Comparison of ENCODE assay signal across 1 fruit fly cellular context in the genomic region with DNA sequence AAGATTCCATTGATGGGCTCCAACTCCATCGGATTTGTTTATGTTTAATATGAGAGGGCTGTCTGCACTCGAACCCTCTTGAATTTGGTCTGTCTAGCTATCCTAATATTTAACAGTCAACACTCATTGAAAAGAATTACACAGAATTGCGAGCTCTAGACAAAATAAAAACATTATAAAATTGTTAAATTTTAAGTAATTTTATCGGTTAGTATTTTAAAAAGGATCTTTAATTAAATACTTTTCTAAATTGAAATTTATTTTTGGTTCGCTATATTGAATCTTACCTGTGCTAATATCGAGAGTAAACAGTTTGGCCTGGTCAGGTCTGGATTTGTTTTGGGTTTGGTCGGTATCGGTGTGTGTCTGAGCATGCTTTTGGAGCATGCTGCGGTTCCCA.
TF ChIP-seq lines count a peak whose summit lies in the region.

No protein-coding gene starts in this region.

TF ChIP-seq in whole organism, embryonic, 481 proteins besides CTCF, POLR2A, EP300 and RAD21 (continued from another document and continues in another):
- TF ChIP-seq MESR4 (GFP tag; optimal IDR thresholded peaks at IDR 0.05; lab: Kevin White, UChicago): no peak
- TF ChIP-seq dimm (GFP tag; IDR thresholded peaks at IDR 0.05; lab: Robert Waterston, UW): peak; percentile 37; the same call in 1 of the 2 replicates
- no peak for TF ChIP-seq Dfd (GFP tag; optimal IDR thresholded peaks at IDR 0.05; lab: Kevin White, UChicago)
- peak; percentile 40 to 42 for TF ChIP-seq chif (GFP tag; optimal IDR thresholded peaks at IDR 0.05; lab: Kevin White, UChicago)
- peak in 1 of 3 experiments; percentile 43 for TF ChIP-seq lola (GFP tag; optimal IDR thresholded peaks at IDR 0.05; lab: Kevin White, UChicago)
- TF ChIP-seq ken (GFP tag; IDR thresholded peaks at IDR 0.05; lab: Robert Waterston, UW): peak; percentile 52; the same call in 1 of the 3 replicates
- peak; percentile 51 for TF ChIP-seq CG15601 (tag; optimal IDR thresholded peaks at IDR 0.05; lab: Kevin White, UChicago)
- TF ChIP-seq CG12942 (GFP tag; optimal IDR thresholded peaks at IDR 0.05; lab: Kevin White, UChicago): peak; percentile 29
- no peak for TF ChIP-seq sna (GFP tag; IDR thresholded peaks at IDR 0.05; lab: Robert Waterston, UW; ENCODE audit: partially characterized antibody)
- TF ChIP-seq Max (GFP tag; optimal IDR thresholded peaks at IDR 0.05; lab: Kevin White, UChicago): peak; percentile 66
- TF ChIP-seq org-1 (GFP tag; optimal IDR thresholded peaks at IDR 0.05; lab: Kevin White, UChicago): peak; percentile 27
- TF ChIP-seq CG4730 (GFP tag; IDR thresholded peaks at IDR 0.05; lab: Robert Waterston, UW): peak; percentile 64
- peak; percentile 44 for TF ChIP-seq CG10654 (GFP tag; optimal IDR thresholded peaks at IDR 0.05; lab: Kevin White, UChicago)
- no peak for TF ChIP-seq jing (GFP tag; optimal IDR thresholded peaks at IDR 0.05; lab: Kevin White, UChicago)
- peak; percentile 80 for TF ChIP-seq HLH3B (GFP tag; IDR thresholded peaks at IDR 0.05; lab: Robert Waterston, UW)
- no peak for TF ChIP-seq otp (GFP tag; IDR thresholded peaks at IDR 0.05; lab: Robert Waterston, UW)
- peak; percentile 83 for TF ChIP-seq lmd (GFP tag; IDR thresholded peaks at IDR 0.05; lab: Robert Waterston, UW)
- peak; percentile 69 for TF ChIP-seq CG18599 (GFP tag; optimal IDR thresholded peaks at IDR 0.05; lab: Kevin White, UChicago)
- TF ChIP-seq Bgb (GFP tag; IDR thresholded peaks at IDR 0.05; lab: Robert Waterston, UW; ENCODE audit: partially characterized antibody): no peak
- TF ChIP-seq Mad (GFP tag; optimal IDR thresholded peaks at IDR 0.05; lab: Kevin White, UChicago): peak; percentile 5
- TF ChIP-seq CG1602 (GFP tag; optimal IDR thresholded peaks at IDR 0.05; lab: Kevin White, UChicago): peak; percentile 45
- peak; percentile 64 for TF ChIP-seq CG12659 (GFP tag; optimal IDR thresholded peaks at IDR 0.05; lab: Kevin White, UChicago)
- TF ChIP-seq CG2678 (tag; optimal IDR thresholded peaks at IDR 0.05; lab: Kevin White, UChicago): peak; percentile 86
- peak; percentile 57 for TF ChIP-seq CG10209 (GFP tag; optimal IDR thresholded peaks at IDR 0.05; lab: Kevin White, UChicago)
- peak; percentile 75; the same call in 1 of the 2 replicates for TF ChIP-seq peb (GFP tag; IDR thresholded peaks at IDR 0.05; lab: Robert Waterston, UW)
- 0 out of 3 replicates have a peak, but pooled peaks have one; percentile 8 for TF ChIP-seq CG2199 (GFP tag; IDR thresholded peaks at IDR 0.05; lab: Robert Waterston, UW)
- peak; percentile 60 for TF ChIP-seq D19A (tag; optimal IDR thresholded peaks at IDR 0.05; lab: Kevin White, UChicago)
- TF ChIP-seq ERR (GFP tag; optimal IDR thresholded peaks at IDR 0.05; lab: Kevin White, UChicago): no peak
- peak; percentile 63; the same call in 2 of the 3 replicates for TF ChIP-seq so (GFP tag; IDR thresholded peaks at IDR 0.05; lab: Robert Waterston, UW)
- TF ChIP-seq fd102C (GFP tag; optimal IDR thresholded peaks at IDR 0.05; lab: Kevin White, UChicago): no peak
- peak; percentile 29 for TF ChIP-seq Hand (GFP tag; optimal IDR thresholded peaks at IDR 0.05; lab: Kevin White, UChicago)
- peak; percentile 86 for TF ChIP-seq Sox102F (GFP tag; optimal IDR thresholded peaks at IDR 0.05; lab: Kevin White, UChicago)
- TF ChIP-seq CG4328 (GFP tag; optimal IDR thresholded peaks at IDR 0.05; lab: Kevin White, UChicago): peak; percentile 29
- TF ChIP-seq inv (GFP tag; IDR thresholded peaks at IDR 0.05; lab: Robert Waterston, UW; ENCODE audit: partially characterized antibody): no peak
- TF ChIP-seq CG10959 (GFP tag; IDR thresholded peaks at IDR 0.05; lab: Robert Waterston, UW): peak; percentile 66; the same call in 1 of the 2 replicates
- no peak for TF ChIP-seq CG6654 (GFP tag; optimal IDR thresholded peaks at IDR 0.05; lab: Kevin White, UChicago)
- TF ChIP-seq CG7556 (GFP tag; optimal IDR thresholded peaks at IDR 0.05; lab: Kevin White, UChicago): peak; percentile 63
- TF ChIP-seq D19B (GFP tag; optimal IDR thresholded peaks at IDR 0.05; lab: Kevin White, UChicago): peak; percentile 24
- no peak for TF ChIP-seq CG12219 (GFP tag; optimal IDR thresholded peaks at IDR 0.05; lab: Kevin White, UChicago)
- TF ChIP-seq H2.0 (GFP tag; IDR thresholded peaks at IDR 0.05; lab: Robert Waterston, UW): peak; percentile 74
- peak; percentile 2 for TF ChIP-seq tx (GFP tag; optimal IDR thresholded peaks at IDR 0.05; lab: Kevin White, UChicago)
- TF ChIP-seq CG18764 (GFP tag; optimal IDR thresholded peaks at IDR 0.05; lab: Kevin White, UChicago): peak; percentile 3
- TF ChIP-seq CG31441 (GFP tag; IDR thresholded peaks at IDR 0.05; lab: Robert Waterston, UW): peak; percentile 71
- no peak for TF ChIP-seq CG30431 (GFP tag; optimal IDR thresholded peaks at IDR 0.05; lab: Kevin White, UChicago)
- TF ChIP-seq schlank (tag; optimal IDR thresholded peaks at IDR 0.05; lab: Kevin White, UChicago): peak; percentile 27
- TF ChIP-seq CG5180 (GFP tag; optimal IDR thresholded peaks at IDR 0.05; lab: Kevin White, UChicago): peak; percentile 30
- TF ChIP-seq trh (GFP tag; optimal IDR thresholded peaks at IDR 0.05; lab: Kevin White, UChicago): peak; percentile 20
- TF ChIP-seq corto (GFP tag; optimal IDR thresholded peaks at IDR 0.05; lab: Kevin White, UChicago): no peak
- TF ChIP-seq CG17361 (GFP tag; IDR thresholded peaks at IDR 0.05; lab: Robert Waterston, UW): peak; percentile 72
- peak; percentile 54 for TF ChIP-seq ssp (GFP tag; IDR thresholded peaks at IDR 0.05; lab: Robert Waterston, UW)
- TF ChIP-seq CG9609 (GFP tag; optimal IDR thresholded peaks at IDR 0.05; lab: Kevin White, UChicago): peak; percentile 6
- no peak for TF ChIP-seq Hey (tag; optimal IDR thresholded peaks at IDR 0.05; lab: Kevin White, UChicago)
- peak; percentile 64 for TF ChIP-seq Hsf (GFP tag; optimal IDR thresholded peaks at IDR 0.05; lab: Kevin White, UChicago)
- TF ChIP-seq CG15696 (tag; optimal IDR thresholded peaks at IDR 0.05; lab: Kevin White, UChicago): peak; percentile 61
- TF ChIP-seq CG8281 (tag; optimal IDR thresholded peaks at IDR 0.05; lab: Kevin White, UChicago): peak; percentile 7
- peak; percentile 57 for TF ChIP-seq gcm (GFP tag; optimal IDR thresholded peaks at IDR 0.05; lab: Kevin White, UChicago)
- TF ChIP-seq sqz (GFP tag; optimal IDR thresholded peaks at IDR 0.05; lab: Kevin White, UChicago): peak; percentile 13
- TF ChIP-seq fd64A (GFP tag; optimal IDR thresholded peaks at IDR 0.05; lab: Kevin White, UChicago): no peak
- TF ChIP-seq sima (GFP tag; optimal IDR thresholded peaks at IDR 0.05; lab: Kevin White, UChicago): no peak
- peak; percentile 15 for TF ChIP-seq Myb (GFP tag; optimal IDR thresholded peaks at IDR 0.05; lab: Kevin White, UChicago)
- peak; percentile 62 for TF ChIP-seq klu (GFP tag; IDR thresholded peaks at IDR 0.05; lab: Robert Waterston, UW)
- peak; percentile 68 for TF ChIP-seq wdn (GFP tag; IDR thresholded peaks at IDR 0.05; lab: Robert Waterston, UW)
- TF ChIP-seq ab (GFP tag; optimal IDR thresholded peaks at IDR 0.05; lab: Kevin White, UChicago): no peak
- TF ChIP-seq nom (GFP tag; optimal IDR thresholded peaks at IDR 0.05; lab: Kevin White, UChicago): no peak
- TF ChIP-seq Bteb2 (GFP tag; optimal IDR thresholded peaks at IDR 0.05; lab: Kevin White, UChicago): no peak
- TF ChIP-seq CG14860 (GFP tag; IDR thresholded peaks at IDR 0.05; lab: Robert Waterston, UW; ENCODE audit: partially characterized antibody): no peak
- TF ChIP-seq CG13296 (GFP tag; optimal IDR thresholded peaks at IDR 0.05; lab: Kevin White, UChicago): peak; percentile 62
- TF ChIP-seq BtbVII (GFP tag; optimal IDR thresholded peaks at IDR 0.05; lab: Kevin White, UChicago): no peak
- no peak for TF ChIP-seq bab2 (GFP tag; optimal IDR thresholded peaks at IDR 0.05; lab: Kevin White, UChicago)
- peak; percentile 23 to 62 for TF ChIP-seq Pdp1 (GFP tag; optimal IDR thresholded peaks at IDR 0.05; lab: Kevin White, UChicago)
- no peak for TF ChIP-seq CG33213 (GFP tag; optimal IDR thresholded peaks at IDR 0.05; lab: Kevin White, UChicago)
- no peak for TF ChIP-seq CG14965 (GFP tag; optimal IDR thresholded peaks at IDR 0.05; lab: Kevin White, UChicago; ENCODE audit: borderline replicate concordance)
- TF ChIP-seq gce (GFP tag; IDR thresholded peaks at IDR 0.05; lab: Robert Waterston, UW): peak; percentile 69; the same call in 1 of the 3 replicates
- peak; percentile 39 for TF ChIP-seq CG18619 (GFP tag; optimal IDR thresholded peaks at IDR 0.05; lab: Kevin White, UChicago)
- no peak for TF ChIP-seq CG7987 (GFP tag; optimal IDR thresholded peaks at IDR 0.05; lab: Kevin White, UChicago)
- peak; percentile 16 for TF ChIP-seq CG6254 (GFP tag; optimal IDR thresholded peaks at IDR 0.05; lab: Kevin White, UChicago)
- peak; percentile 8 for TF ChIP-seq kah (GFP tag; optimal IDR thresholded peaks at IDR 0.05; lab: Kevin White, UChicago)
- TF ChIP-seq CG12391 (tag; optimal IDR thresholded peaks at IDR 0.05; lab: Kevin White, UChicago): peak; percentile 71
- TF ChIP-seq Ets97D (GFP tag; optimal IDR thresholded peaks at IDR 0.05; lab: Kevin White, UChicago): no peak
- peak; percentile 13 for TF ChIP-seq CG7786 (GFP tag; optimal IDR thresholded peaks at IDR 0.05; lab: Kevin White, UChicago)
- peak; percentile 37 for TF ChIP-seq CG6813 (GFP tag; optimal IDR thresholded peaks at IDR 0.05; lab: Kevin White, UChicago)
- TF ChIP-seq br (optimal IDR thresholded peaks at IDR 0.05; lab: Kevin White, UChicago): no peak
- TF ChIP-seq pros (GFP tag; optimal IDR thresholded peaks at IDR 0.05; lab: Kevin White, UChicago): no peak
- TF ChIP-seq lab (GFP tag; optimal IDR thresholded peaks at IDR 0.05; lab: Kevin White, UChicago): peak; percentile 78
- peak; percentile 54; the same call in 1 of the 2 replicates for TF ChIP-seq seq (GFP tag; IDR thresholded peaks at IDR 0.05; lab: Robert Waterston, UW)
- peak; percentile 42 for TF ChIP-seq Nf-YC (tag; optimal IDR thresholded peaks at IDR 0.05; lab: Kevin White, UChicago)
- TF ChIP-seq tio (GFP tag; optimal IDR thresholded peaks at IDR 0.05; lab: Kevin White, UChicago): peak; percentile 18
- TF ChIP-seq CG7271 (tag; optimal IDR thresholded peaks at IDR 0.05; lab: Kevin White, UChicago): no peak
- TF ChIP-seq onecut (GFP tag; IDR thresholded peaks at IDR 0.05; lab: Robert Waterston, UW): 0 out of 2 replicates have a peak, but pooled peaks have one; percentile 39
- no peak for TF ChIP-seq luna (GFP tag; optimal IDR thresholded peaks at IDR 0.05; lab: Kevin White, UChicago)
- TF ChIP-seq ttk (GFP tag; IDR thresholded peaks at IDR 0.05; lab: Robert Waterston, UW): peak; percentile 83
- peak; percentile 66 for TF ChIP-seq CG10267 (tag; optimal IDR thresholded peaks at IDR 0.05; lab: Kevin White, UChicago)
- peak; percentile 59; the same call in 2 of the 3 replicates for TF ChIP-seq CG11560 (tag; IDR thresholded peaks at IDR 0.05; lab: Robert Waterston, UW)
- TF ChIP-seq CG15269 (tag; optimal IDR thresholded peaks at IDR 0.05; lab: Kevin White, UChicago): peak; percentile 78
- TF ChIP-seq CG11504 (tag; optimal IDR thresholded peaks at IDR 0.05; lab: Kevin White, UChicago): peak; percentile 81
- TF ChIP-seq sug (tag; optimal IDR thresholded peaks at IDR 0.05; lab: Kevin White, UChicago): peak; percentile 63
- no peak for TF ChIP-seq cas (GFP tag; IDR thresholded peaks at IDR 0.05; lab: Robert Waterston, UW)
- peak; percentile 37 for TF ChIP-seq trem (tag; optimal IDR thresholded peaks at IDR 0.05; lab: Kevin White, UChicago)
- peak; percentile 56 for TF ChIP-seq CG3281 (GFP tag; optimal IDR thresholded peaks at IDR 0.05; lab: Kevin White, UChicago)
- peak; percentile 91 for TF ChIP-seq Ptx1 (GFP tag; IDR thresholded peaks at IDR 0.05; lab: Robert Waterston, UW)
- TF ChIP-seq Dek (tag; optimal IDR thresholded peaks at IDR 0.05; lab: Kevin White, UChicago): peak; percentile 68
- TF ChIP-seq sens-2 (GFP tag; IDR thresholded peaks at IDR 0.05; lab: Robert Waterston, UW): peak; percentile 38; the same call in 1 of the 2 replicates
- TF ChIP-seq Gug (GFP tag; IDR thresholded peaks at IDR 0.05; lab: Robert Waterston, UW): 0 out of 4 replicates have a peak, but pooled peaks have one; percentile 30
- no peak for TF ChIP-seq unc-4 (GFP tag; IDR thresholded peaks at IDR 0.05; lab: Robert Waterston, UW; ENCODE audit: partially characterized antibody)
- TF ChIP-seq az2 (GFP tag; optimal IDR thresholded peaks at IDR 0.05; lab: Kevin White, UChicago): peak; percentile 67
- TF ChIP-seq sens (GFP tag; lab: Kevin White, UChicago): peak; percentile 91
- TF ChIP-seq B-H1 (GFP tag; IDR thresholded peaks at IDR 0.05; lab: Robert Waterston, UW): peak; percentile 59; the same call in 2 of the 3 replicates
- TF ChIP-seq Ada2b (GFP tag; IDR thresholded peaks at IDR 0.05; lab: Robert Waterston, UW): peak; percentile 88
- TF ChIP-seq CG17328 (GFP tag; IDR thresholded peaks at IDR 0.05; lab: Robert Waterston, UW): peak; percentile 67
- TF ChIP-seq CG1233 (GFP tag; optimal IDR thresholded peaks at IDR 0.05; lab: Kevin White, UChicago): peak; percentile 46
- TF ChIP-seq Xbp1 (GFP tag; optimal IDR thresholded peaks at IDR 0.05; lab: Kevin White, UChicago): peak; percentile 41
- TF ChIP-seq run (tag; optimal IDR thresholded peaks at IDR 0.05; lab: Kevin White, UChicago): peak; percentile 33
- peak; percentile 63 for TF ChIP-seq esg (GFP tag; conservative IDR thresholded peaks at IDR 0.05; lab: Robert Waterston, UW)
- TF ChIP-seq p53 (GFP tag; optimal IDR thresholded peaks at IDR 0.05; lab: Kevin White, UChicago): no peak
- TF ChIP-seq zfh1 (GFP tag; IDR thresholded peaks at IDR 0.05; lab: Robert Waterston, UW): peak; percentile 77; the same call in 2 of the 3 replicates
- TF ChIP-seq oc (tag; optimal IDR thresholded peaks at IDR 0.05; lab: Kevin White, UChicago): peak; percentile 70
- peak; percentile 14 for TF ChIP-seq sd (tag; optimal IDR thresholded peaks at IDR 0.05; lab: Kevin White, UChicago)
- TF ChIP-seq Gsc (GFP tag; IDR thresholded peaks at IDR 0.05; lab: Robert Waterston, UW): no peak
- peak; percentile 60 for TF ChIP-seq CG1024 (GFP tag; IDR thresholded peaks at IDR 0.05; lab: Robert Waterston, UW)
- TF ChIP-seq danr (GFP tag; IDR thresholded peaks at IDR 0.05; lab: Robert Waterston, UW): no peak
- peak; percentile 56 for TF ChIP-seq Fer2 (tag; optimal IDR thresholded peaks at IDR 0.05; lab: Kevin White, UChicago)
- no peak for TF ChIP-seq sc (optimal IDR thresholded peaks at IDR 0.05; lab: Kevin White, UChicago)
- no peak for TF ChIP-seq sc (GFP tag; optimal IDR thresholded peaks at IDR 0.05; lab: Kevin White, UChicago)
- peak; percentile 12 for TF ChIP-seq CG30020 (tag; optimal IDR thresholded peaks at IDR 0.05; lab: Kevin White, UChicago)
- TF ChIP-seq CG9437 (GFP tag; optimal IDR thresholded peaks at IDR 0.05; lab: Kevin White, UChicago): peak; percentile 35
- peak; percentile 36 for TF ChIP-seq CG13775 (GFP tag; optimal IDR thresholded peaks at IDR 0.05; lab: Kevin White, UChicago)
